Worm (Caenorhabditis elegans): ENCODE results near the gene Y82E9BR.18.

- TF ChIP-seq npax-4 (tag; optimal IDR thresholded peaks at IDR 0.05) (no peak), zip-5 (tag; optimal IDR thresholded peaks at IDR 0.05) (no peak), ama-1 (optimal IDR thresholded peaks at IDR 0.05) (no peak), hlh-15 (tag; optimal IDR thresholded peaks at IDR 0.05) (no peak), ceh-19 (GFP tag; optimal IDR thresholded peaks at IDR 0.05) (no peak), elt-4 (tag; optimal IDR thresholded peaks at IDR 0.05) (no peak), dve-1 (tag; optimal IDR thresholded peaks at IDR 0.05) (no peak), ceh-14 (tag; optimal IDR thresholded peaks at IDR 0.05) (no peak), ceh-31 (tag; optimal IDR thresholded peaks at IDR 0.05) (no peak), sox-2 (GFP tag; IDR thresholded peaks at IDR 0.05) (no peak), ztf-16 (tag; optimal IDR thresholded peaks at IDR 0.05) (no peak), T23F11.4 (GFP tag; optimal IDR thresholded peaks at IDR 0.05) (no peak), ceh-6 (GFP tag; optimal IDR thresholded peaks at IDR 0.05) (no peak)
Observed at ce11 chrIII:1495230-1495629, 11.9 kb upstream of the Y82E9BR.18 start, which contains the start of gene Y82E9BR.19.

Measured in whole organism, late embryonic.